Fruit fly (Drosophila melanogaster) whole organism, embryonic: Measurements from ENCODE around the gene unc-119.
A peak's percentile ranks its signal among the peaks of the same experiment; 100 is the strongest.

Experiments
- Adf1 ChIP-seq: fragments of 200-800 bp; sonication (Bioruptor generic); IDR thresholded peaks from 2 replicates; pipeline ENCODE4 v1.3.6; 2022; ENCODE audit warnings: missing biosample characterization, missing genetic modification characterization
- Aef1 ChIP-seq: fragments of 200-800 bp; sonication (Bioruptor generic); IDR thresholded peaks from 3 replicates; pipeline ENCODE4 v1.3.6; 2022; ENCODE audit warnings: missing biosample characterization, missing genetic modification characterization
- Bgb ChIP-seq: fragments of 200-800 bp; sonication (Bioruptor generic); IDR thresholded peaks from 2 replicates; pipeline ENCODE4 v1.3.6; 2022; ENCODE audit warnings: missing biosample characterization, missing genetic modification characterization; ENCODE audit not compliant: partially characterized antibody
- C15 ChIP-seq: fragments of 200-800 bp; sonication (Bioruptor generic); IDR thresholded peaks from 3 replicates; pipeline ENCODE4 v1.3.6; 2022; ENCODE audit warnings: missing biosample characterization, missing genetic modification characterization
- CG1024 ChIP-seq: fragments of 200-800 bp; sonication (Bioruptor generic); IDR thresholded peaks from 2 replicates; pipeline ENCODE4 v1.3.6; 2022; ENCODE audit warnings: missing biosample characterization, missing genetic modification characterization
- CG12659 ChIP-seq: fragments of 200-800 bp; sonication (Bioruptor generic); optimal IDR thresholded peaks from 3 replicates; lab custom pipeline; 2017; ENCODE audit warnings: mild to moderate bottlenecking, missing biosample characterization, missing genetic modification reagents, missing genetic modification characterization
- CG13894 ChIP-seq: fragments of 200-800 bp; sonication (Bioruptor generic); optimal IDR thresholded peaks from 3 replicates; lab custom pipeline; 2018; ENCODE audit warnings: missing biosample characterization, mild to moderate bottlenecking, missing genetic modification characterization, moderate library complexity
- CG1529 ChIP-seq: fragments of 200-800 bp; sonication (Bioruptor generic); optimal IDR thresholded peaks from 3 replicates; lab custom pipeline; 2018; ENCODE audit warnings: missing biosample characterization, missing genetic modification characterization
- CG15514 ChIP-seq: fragments of 200-800 bp; sonication (Bioruptor generic); optimal IDR thresholded peaks from 3 replicates; lab custom pipeline; 2017; ENCODE audit warnings: missing biosample characterization, missing genetic modification characterization, mild to moderate bottlenecking, moderate library complexity, missing genetic modification reagents
- CG17829 ChIP-seq: fragments of 200-800 bp; optimal IDR thresholded peaks from 2 replicates; lab custom pipeline; 2019; ENCODE audit warnings: missing biosample characterization, mild to moderate bottlenecking, missing genetic modification characterization, moderate library complexity
- CG17912 ChIP-seq: fragments of 200-800 bp; sonication (Bioruptor generic); optimal IDR thresholded peaks from 2 replicates; lab custom pipeline; 2018; ENCODE audit warnings: missing biosample characterization, mild to moderate bottlenecking, missing genetic modification characterization
- CG18262 ChIP-seq: fragments of 200-800 bp; optimal IDR thresholded peaks from 3 replicates; lab custom pipeline; 2019; ENCODE audit warnings: missing biosample characterization, mild to moderate bottlenecking, missing genetic modification characterization, moderate library complexity
- CG2129 ChIP-seq: fragments of 200-800 bp; sonication (Bioruptor generic); IDR thresholded peaks from 2 replicates; pipeline ENCODE4 v1.3.6; 2022; ENCODE audit warnings: missing biosample characterization, missing genetic modification characterization; ENCODE audit not compliant: partially characterized antibody
- CG33213 ChIP-seq: fragments of 200-800 bp; sonication (Bioruptor generic); optimal IDR thresholded peaks from 3 replicates; lab custom pipeline; 2016; ENCODE audit warnings: missing biosample characterization, missing genetic modification characterization
- CG34422 ChIP-seq: fragments of 200-800 bp; sonication (Bioruptor generic); IDR thresholded peaks from 3 replicates; pipeline ENCODE4 v1.3.6; 2022; ENCODE audit warnings: missing biosample characterization, missing genetic modification characterization
- CG4820 ChIP-seq: fragments of 200-800 bp; sonication (Bioruptor generic); optimal IDR thresholded peaks from 3 replicates; lab custom pipeline; 2016; ENCODE audit warnings: missing biosample characterization, missing genetic modification characterization
- CG7987 ChIP-seq: fragments of 200-800 bp; sonication (Bioruptor generic); optimal IDR thresholded peaks from 2 replicates; lab custom pipeline; 2018; ENCODE audit warnings: missing biosample characterization, mild to moderate bottlenecking, missing genetic modification characterization, moderate library complexity
- CrebB ChIP-seq: fragments of 200-800 bp; sonication (Bioruptor generic); optimal IDR thresholded peaks from 3 replicates; lab custom pipeline; 2018; ENCODE audit warnings: missing biosample characterization, mild to moderate bottlenecking, missing genetic modification characterization
- Dad ChIP-seq: fragments of 200-800 bp; sonication (Bioruptor generic); optimal IDR thresholded peaks from 3 replicates; lab custom pipeline; 2016; ENCODE audit warnings: missing biosample characterization, missing genetic modification characterization
- Dbx ChIP-seq: fragments of 200-800 bp; sonication (Bioruptor generic); IDR thresholded peaks from 3 replicates; pipeline ENCODE4 v1.3.6; 2022; ENCODE audit warnings: missing biosample characterization, missing genetic modification characterization
- Eip74EF ChIP-seq, 2 experiments: fragments of 200-800 bp in 1 of 2; fragments of >200 bp in 1 of 2; sonication (Bioruptor generic) in 1 of 2; optimal IDR thresholded peaks; 2 replicates each; lab custom pipeline; 2017 to 2019; ENCODE audit warnings: missing biosample characterization in 2 of 2, missing genetic modification characterization in 2 of 2, mild to moderate bottlenecking in 1 of 2, moderate library complexity in 1 of 2
- Ets65A ChIP-seq: fragments of 200-800 bp; sonication (Bioruptor generic); peaks from one replicate; lab custom pipeline; 2016; ENCODE audit warnings: missing biosample characterization, missing genetic modification characterization
- Lpt ChIP-seq: fragments of >200 bp; optimal IDR thresholded peaks from 2 replicates; lab custom pipeline; 2018; ENCODE audit warnings: missing biosample characterization, missing genetic modification characterization
- MTF-1 ChIP-seq: fragments of 200-800 bp; sonication (Bioruptor generic); optimal IDR thresholded peaks from 2 replicates; lab custom pipeline; 2018; ENCODE audit warnings: missing biosample characterization, mild to moderate bottlenecking, missing genetic modification characterization, borderline replicate concordance
- Pdp1 ChIP-seq, 2 experiments: fragments of 200-800 bp; sonication (Bioruptor generic); optimal IDR thresholded peaks; 3 replicates each; lab custom pipeline; 2016; ENCODE audit warnings: missing biosample characterization in 2 of 2, missing genetic modification characterization in 2 of 2, mild to moderate bottlenecking in 1 of 2, moderate library complexity in 1 of 2
- Scr ChIP-seq: fragments of 200-800 bp; sonication (Bioruptor generic); IDR thresholded peaks from 2 replicates; pipeline ENCODE4 v1.3.6; 2022; ENCODE audit warnings: missing biosample characterization, missing genetic modification characterization; ENCODE audit not compliant: partially characterized antibody
- Side ChIP-seq: fragments of 200-800 bp; sonication (Bioruptor generic); optimal IDR thresholded peaks from 2 replicates; lab custom pipeline; 2016; ENCODE audit warnings: missing biosample characterization, missing genetic modification characterization
- Ssrp ChIP-seq: fragments of 200-800 bp; sonication (Bioruptor generic); optimal IDR thresholded peaks from 2 replicates; lab custom pipeline; 2018; ENCODE audit warnings: missing biosample characterization, mild to moderate bottlenecking, missing genetic modification characterization, moderate library complexity
- Tbp ChIP-seq: fragments of >200 bp; optimal IDR thresholded peaks from 2 replicates; lab custom pipeline; 2018; ENCODE audit warnings: missing biosample characterization, missing genetic modification characterization
- ab ChIP-seq: fragments of 200-800 bp; sonication (Bioruptor generic); optimal IDR thresholded peaks from 2 replicates; lab custom pipeline; 2016; ENCODE audit warnings: missing biosample characterization, missing genetic modification characterization
- ase ChIP-seq: fragments of 200-800 bp; sonication (Bioruptor generic); IDR thresholded peaks from 3 replicates; pipeline ENCODE4 v1.3.6; 2022; ENCODE audit warnings: missing biosample characterization, missing genetic modification characterization
- chinmo ChIP-seq: fragments of 200-800 bp; sonication (Bioruptor generic); IDR thresholded peaks from 4 replicates; pipeline ENCODE4 v1.3.6; 2022; ENCODE audit warnings: missing biosample characterization, missing genetic modification characterization; ENCODE audit not compliant: partially characterized antibody
- crp ChIP-seq, 2 experiments: fragments of 200-800 bp; sonication (Bioruptor generic); optimal IDR thresholded peaks; 2 replicates in 1 of 2; 3 replicates in 1 of 2; lab custom pipeline; 2017; ENCODE audit warnings: missing biosample characterization in 2 of 2, missing genetic modification characterization in 2 of 2, mild to moderate bottlenecking in 1 of 2, moderate library complexity in 1 of 2
- da ChIP-seq: fragments of 200-800 bp; sonication (Bioruptor generic); optimal IDR thresholded peaks from 2 replicates; lab custom pipeline; 2016; ENCODE audit warnings: missing biosample characterization, missing genetic modification characterization
- en ChIP-seq: fragments of 200-800 bp; sonication (Bioruptor generic); optimal IDR thresholded peaks from 2 replicates; lab custom pipeline; 2016; ENCODE audit warnings: missing biosample characterization, missing genetic modification characterization
- fd102C ChIP-seq: fragments of 200-800 bp; sonication (Bioruptor generic); optimal IDR thresholded peaks from 2 replicates; lab custom pipeline; 2018; ENCODE audit warnings: missing biosample characterization, mild to moderate bottlenecking, missing genetic modification characterization, moderate library complexity
- fd3F ChIP-seq: fragments of 200-800 bp; sonication (Bioruptor generic); optimal IDR thresholded peaks from 2 replicates; lab custom pipeline; 2018; ENCODE audit warnings: missing biosample characterization, mild to moderate bottlenecking, missing genetic modification characterization, moderate library complexity
- hb ChIP-seq: fragments of 200-800 bp; sonication (Bioruptor generic); IDR thresholded peaks from 3 replicates; pipeline ENCODE4 v1.3.6; 2022; ENCODE audit warnings: missing biosample characterization, missing genetic modification characterization; ENCODE audit not compliant: partially characterized antibody
- mirr ChIP-seq: fragments of 200-800 bp; sonication (Bioruptor generic); optimal IDR thresholded peaks from 3 replicates; lab custom pipeline; 2018; ENCODE audit warnings: missing biosample characterization, mild to moderate bottlenecking, missing genetic modification characterization
- nerfin-1 ChIP-seq: fragments of 200-800 bp; sonication (Bioruptor generic); optimal IDR thresholded peaks from 3 replicates; lab custom pipeline; 2019; ENCODE audit warnings: missing biosample characterization, mild to moderate bottlenecking, missing genetic modification characterization, moderate library complexity
- nerfin-2 ChIP-seq: fragments of 200-800 bp; sonication (Bioruptor generic); IDR thresholded peaks from 2 replicates; pipeline ENCODE4 v1.3.6; 2022; ENCODE audit warnings: missing biosample characterization, missing genetic modification characterization; ENCODE audit not compliant: partially characterized antibody
- rib ChIP-seq: fragments of 200-800 bp; sonication (Bioruptor generic); IDR thresholded peaks from 2 replicates; pipeline ENCODE4 v1.3.6; 2022; ENCODE audit warnings: missing biosample characterization, missing genetic modification characterization
- ro ChIP-seq: fragments of 200-800 bp; sonication (Bioruptor generic); IDR thresholded peaks from 2 replicates; pipeline ENCODE4 v1.3.6; 2022; ENCODE audit warnings: missing biosample characterization, missing genetic modification characterization
- salm ChIP-seq: fragments of 200-800 bp; sonication (Bioruptor generic); optimal IDR thresholded peaks from 2 replicates; lab custom pipeline; 2018; ENCODE audit warnings: missing biosample characterization, mild to moderate bottlenecking, missing genetic modification characterization
- slou ChIP-seq: fragments of 200-800 bp; sonication (Bioruptor generic); optimal IDR thresholded peaks from 3 replicates; lab custom pipeline; 2016; ENCODE audit warnings: missing biosample characterization, missing genetic modification characterization
- so ChIP-seq: fragments of 200-800 bp; sonication (Bioruptor generic); IDR thresholded peaks from 3 replicates; pipeline ENCODE4 v1.3.6; 2022; ENCODE audit warnings: missing biosample characterization, missing genetic modification characterization
- stc ChIP-seq: fragments of 200-800 bp; sonication (Bioruptor generic); IDR thresholded peaks from 2 replicates; pipeline ENCODE4 v1.3.6; 2022; ENCODE audit warnings: missing biosample characterization, missing genetic modification characterization
- wdn ChIP-seq: fragments of 200-800 bp; sonication (Bioruptor generic); IDR thresholded peaks from 2 replicates; pipeline ENCODE4 v1.3.6; 2022; ENCODE audit warnings: missing biosample characterization, missing genetic modification characterization
- zfh1 ChIP-seq: fragments of 200-800 bp; sonication (Bioruptor generic); IDR thresholded peaks from 3 replicates; pipeline ENCODE4 v1.3.6; 2022; ENCODE audit warnings: missing biosample characterization, missing genetic modification characterization
- zfh2 ChIP-seq: fragments of 200-800 bp; sonication (Bioruptor generic); optimal IDR thresholded peaks from 2 replicates; lab custom pipeline; 2016; ENCODE audit warnings: missing biosample characterization, missing genetic modification characterization

unc-119 gene

dm6 chrX:7333298-7333743 lies 42.2 kb upstream of the unc-119 start (continued):
- TF ChIP-seq ab (GFP tag; lab: Kevin White, UChicago) (no peak), CG1529 (GFP tag; lab: Kevin White, UChicago) (no peak), C15 (no peak), CG4820 (GFP tag; lab: Kevin White, UChicago) (peak; percentile 2), Dbx (GFP tag; lab: Robert Waterston, UW) (0 out of 3 replicates have a peak, but pooled peaks have one; percentile 41), MTF-1 (GFP tag; lab: Kevin White, UChicago) (peak; percentile 84), Ssrp (tag; lab: Kevin White, UChicago) (no peak), so (GFP tag; lab: Robert Waterston, UW) (0 out of 3 replicates have a peak, but pooled peaks have one; percentile 7), CG7987 (GFP tag; lab: Kevin White, UChicago) (peak; percentile 74), CG1024 (peak; percentile 62; the same call in 1 of the 2 replicates), CG17912 (GFP tag; lab: Kevin White, UChicago) (peak; percentile 14), stc (GFP tag; lab: Robert Waterston, UW) (peak; percentile 36; the same call in 1 of the 2 replicates), CG2129 (GFP tag; lab: Robert Waterston, UW) (no peak), Side (GFP tag; lab: Kevin White, UChicago) (no peak), fd3F (no peak), Scr (no peak), ase (GFP tag; lab: Robert Waterston, UW) (no peak; the same call in 2 of the 3 replicates), Lpt (no peak), chinmo (GFP tag; lab: Robert Waterston, UW) (no peak), da (GFP tag; lab: Kevin White, UChicago) (no peak), en (GFP tag; lab: Kevin White, UChicago) (no peak), Tbp (no peak), fd102C (GFP tag; lab: Kevin White, UChicago) (peak; percentile 71), Ets65A (GFP tag; lab: Kevin White, UChicago) (no peak), CG18262 (peak; percentile 13), CG34422 (GFP tag; lab: Robert Waterston, UW) (no peak), Eip74EF (GFP tag; optimal IDR thresholded peaks at IDR 0.05; lab: Kevin White, UChicago) (no peak), rib (GFP tag; lab: Robert Waterston, UW) (no peak), Adf1 (GFP tag; lab: Robert Waterston, UW) (no peak), CG15514 (GFP tag; lab: Kevin White, UChicago) (no peak), mirr (peak; percentile 32), CrebB (tag; lab: Kevin White, UChicago) (peak; percentile 25), nerfin-2 (GFP tag; lab: Robert Waterston, UW) (no peak), slou (GFP tag; lab: Kevin White, UChicago) (no peak), nerfin-1 (tag; lab: Kevin White, UChicago) (peak; percentile 28), Aef1 (no peak), Pdp1 (GFP tag; optimal IDR thresholded peaks at IDR 0.05; lab: Kevin White, UChicago) (peak in 1 of 2 experiments; percentile 61), zfh1 (peak; percentile 20; the same call in 1 of the 3 replicates), hb (GFP tag; lab: Robert Waterston, UW) (no peak), CG17829 (tag; lab: Kevin White, UChicago) (no peak), CG12659 (GFP tag; lab: Kevin White, UChicago) (peak; percentile 1), CG13894 (tag; lab: Kevin White, UChicago) (no peak), crp (GFP tag; optimal IDR thresholded peaks at IDR 0.05; lab: Kevin White, UChicago) (no peak), zfh2 (no peak), Dad (peak; percentile 1), salm (tag; lab: Kevin White, UChicago) (no peak), wdn (peak; percentile 38; the same call in 1 of the 2 replicates), CG33213 (peak; percentile 37), ro (GFP tag; lab: Robert Waterston, UW) (no peak), Bgb (GFP tag; lab: Robert Waterston, UW) (no peak)
